Worm (Caenorhabditis elegans) whole organism, late embryonic: ENCODE measurements around the gene B0454.6.

ENCODE experiments used
- T23F11.4 ChIP-seq: fragments of 200-800 bp; sonication (Bioruptor generic); optimal IDR thresholded peaks from 2 replicates; lab custom pipeline; 2018; ENCODE audit warnings: mild to moderate bottlenecking, missing genetic modification characterization, missing compliant biosample characterization
- ceh-18 ChIP-seq: sonication (generic microtip); optimal IDR thresholded peaks from 2 replicates; lab custom pipeline; 2016; ENCODE audit warnings: missing genetic modification characterization, missing compliant biosample characterization
- elt-2 ChIP-seq: sonication (generic microtip); optimal IDR thresholded peaks from 2 replicates; lab custom pipeline; 2016; ENCODE audit warnings: missing genetic modification reagents, missing genetic modification characterization, missing compliant biosample characterization
- ets-4 ChIP-seq: sonication (generic microtip); optimal IDR thresholded peaks from 2 replicates; lab custom pipeline; 2016; ENCODE audit warnings: missing genetic modification characterization, missing compliant biosample characterization
- fkh-10 ChIP-seq: fragments of 150-350 bp; optimal IDR thresholded peaks from 2 replicates; lab custom pipeline; 2014; ENCODE audit warnings: missing biosample characterization, missing genetic modification reagents, missing genetic modification characterization
- fkh-6 ChIP-seq: sonication (generic microtip); optimal IDR thresholded peaks from 2 replicates; lab custom pipeline; 2016; ENCODE audit warnings: missing genetic modification characterization, missing compliant biosample characterization
- nfya-1 ChIP-seq: sonication (generic microtip); optimal IDR thresholded peaks from 2 replicates; lab custom pipeline; 2017; ENCODE audit warnings: missing genetic modification characterization, mild to moderate bottlenecking, missing compliant biosample characterization, antibody characterized with exemption, moderate library complexity
- npax-4 ChIP-seq: sonication (generic microtip); optimal IDR thresholded peaks from 2 replicates; lab custom pipeline; 2016; ENCODE audit warnings: missing genetic modification characterization, missing compliant biosample characterization
- pax-1 ChIP-seq: fragments of 150-350 bp; optimal IDR thresholded peaks from 2 replicates; lab custom pipeline; 2014; ENCODE audit warnings: missing biosample characterization, missing genetic modification characterization
- rnt-1 ChIP-seq: sonication (generic microtip); optimal IDR thresholded peaks from 2 replicates; lab custom pipeline; 2016; ENCODE audit warnings: missing genetic modification characterization, missing compliant biosample characterization
- sox-2 ChIP-seq: fragments of 200-800 bp; sonication (Bioruptor generic); IDR thresholded peaks from 2 replicates; pipeline ENCODE4 v1.3.6; 2022; ENCODE audit warnings: missing genetic modification reagents, missing genetic modification characterization, missing compliant biosample characterization
- sox-4 ChIP-seq: sonication (generic microtip); optimal IDR thresholded peaks from 2 replicates; lab custom pipeline; 2017; ENCODE audit warnings: mild to moderate bottlenecking, missing genetic modification characterization, inconsistent platforms, missing compliant biosample characterization
- tbx-2 ChIP-seq: sonication (generic microtip); optimal IDR thresholded peaks from 2 replicates; lab custom pipeline; 2016; ENCODE audit warnings: missing genetic modification characterization, missing compliant biosample characterization

ce11 chrII:3038453-3038909 is 5.9 kb downstream of the B0454.6 start, which contains the start of the genes B0454.26 and B0454.5:
- TF ChIP-seq ets-4 (tag; lab: Kevin White, UChicago) (no peak), fkh-6 (tag; lab: Kevin White, UChicago) (no peak), elt-2 (tag; lab: Kevin White, UChicago) (no peak), sox-2 (GFP tag; lab: Robert Waterston, UW) (no peak), ceh-18 (tag; lab: Kevin White, UChicago) (no peak), nfya-1 (tag; lab: Kevin White, UChicago) (no peak), T23F11.4 (GFP tag; lab: Kevin White, UChicago) (no peak), pax-1 (no peak), fkh-10 (GFP tag; lab: Kevin White, UChicago) (no peak), npax-4 (no peak), tbx-2 (tag; lab: Kevin White, UChicago) (no peak), sox-4 (tag; lab: Kevin White, UChicago) (no peak), rnt-1 (tag; lab: Kevin White, UChicago) (no peak)
